Worm (Caenorhabditis elegans): ENCODE data around the gene cyy-1.

cyy-1 gene

ce11 chrIII:8389539-8389938 lies 16.1 kb upstream of the cyy-1 start, which contains the start of gene ZK353.4:
Gene ZK353.4 (minus strand): TSS chrIII:8389639.
- TF ChIP-seq hlh-6 (tag; optimal IDR thresholded peaks at IDR 0.05) (no peak), pha-4 (tag; optimal IDR thresholded peaks at IDR 0.05) (no peak), ceh-48 (tag; optimal IDR thresholded peaks at IDR 0.05) (no peak)

- TF ChIP-seq hlh-8 (tag; optimal IDR thresholded peaks at IDR 0.05) (no peak), unc-42 (tag; optimal IDR thresholded peaks at IDR 0.05) (peak; percentile 81), lin-11 (tag; optimal IDR thresholded peaks at IDR 0.05) (no peak), ceh-30 (tag; optimal IDR thresholded peaks at IDR 0.05) (no peak)
Observed at ce11 chrIII:8392307-8392706, 13.4 kb upstream of the cyy-1 start.

DNA sequence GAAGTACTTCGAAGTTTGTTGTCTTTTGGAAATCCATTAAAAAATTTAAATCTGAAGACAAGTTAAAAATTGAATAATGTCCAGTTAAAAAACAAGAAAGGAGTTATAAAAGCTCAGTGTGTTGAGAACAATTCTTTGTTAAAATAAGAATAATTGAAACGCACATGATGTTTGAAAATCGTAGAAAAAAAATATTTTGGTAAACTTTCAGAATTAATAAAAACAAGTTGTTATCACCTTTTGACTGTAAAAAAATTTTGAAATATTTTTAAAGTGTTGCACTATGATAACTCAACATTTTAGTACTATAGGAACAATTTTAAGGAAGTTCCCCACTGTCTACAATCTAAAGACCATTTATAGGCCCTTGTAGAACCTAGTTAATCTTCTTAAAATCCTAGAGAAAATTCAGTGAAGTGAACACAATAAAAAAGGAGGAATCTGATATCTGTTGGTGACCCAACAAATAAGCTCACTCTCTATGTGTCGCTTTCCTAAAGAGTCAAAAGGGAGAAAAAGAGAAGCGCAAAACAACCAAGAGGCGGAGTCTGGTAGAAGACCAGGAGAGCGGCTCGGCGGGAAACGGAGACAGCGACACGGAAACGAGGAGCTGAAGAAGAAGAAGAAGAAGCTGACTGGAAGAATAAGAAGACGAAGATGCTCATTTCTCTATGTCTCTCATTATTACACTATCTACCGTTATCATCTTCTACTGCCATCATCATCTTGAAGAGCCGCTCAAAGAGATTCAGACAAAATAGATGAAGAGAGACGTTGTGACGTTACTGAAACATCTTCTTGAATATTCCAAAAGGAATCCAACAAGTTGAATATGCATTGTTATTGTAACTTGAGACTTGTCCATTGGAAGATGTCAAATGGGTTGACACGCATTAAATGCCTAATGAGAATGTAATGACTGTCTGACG lies 11.0 kb upstream of the cyy-1 start, which contains the start of gene ZK353.10:
TSS of gene ZK353.10 (minus strand) at position 51 of the 929 bp plus-strand sequence.
- no peak for TF ChIP-seq rnt-1 (tag; optimal IDR thresholded peaks at IDR 0.05)
- no peak for TF ChIP-seq C38D4.7 (GFP tag; optimal IDR thresholded peaks at IDR 0.05)
- TF ChIP-seq pag-3 (tag; optimal IDR thresholded peaks at IDR 0.05; ENCODE audit: borderline replicate concordance), result no peak
- no peak for TF ChIP-seq eyg-1 (tag; optimal IDR thresholded peaks at IDR 0.05)

ce11 chrIII:8395685-8396084 lies 10.0 kb upstream of the cyy-1 start, which contains the start of gene ZK353.3:
Gene ZK353.3 (plus strand): TSS chrIII:8395985.
- TF ChIP-seq che-1 (tag; optimal IDR thresholded peaks at IDR 0.05) (no peak), pax-1 (tag; optimal IDR thresholded peaks at IDR 0.05) (no peak), pros-1 (tag; optimal IDR thresholded peaks at IDR 0.05) (no peak), sox-2 (GFP tag; IDR thresholded peaks at IDR 0.05) (no peak), ceh-34 (tag; optimal IDR thresholded peaks at IDR 0.05) (no peak), gmeb-2 (tag; optimal IDR thresholded peaks at IDR 0.05) (no peak), nhr-232 (tag; optimal IDR thresholded peaks at IDR 0.05) (no peak), K09A11.1 (tag; optimal IDR thresholded peaks at IDR 0.05; ENCODE audit: insufficient read depth) (no peak), ceh-30 (tag; optimal IDR thresholded peaks at IDR 0.05) (no peak), sox-4 (tag; optimal IDR thresholded peaks at IDR 0.05) (no peak), ztf-16 (tag; optimal IDR thresholded peaks at IDR 0.05) (no peak)

ce11 chrIII:8398411-8398810 lies 7.3 kb upstream of the cyy-1 start, which contains the start of gene ZK353.2:
Gene ZK353.2 (plus strand): TSS chrIII:8398711.
- TF ChIP-seq hlh-8 (tag; optimal IDR thresholded peaks at IDR 0.05) (no peak), mec-3 (tag; optimal IDR thresholded peaks at IDR 0.05; ENCODE audit: borderline replicate concordance) (no peak), ceh-34 (tag; optimal IDR thresholded peaks at IDR 0.05) (no peak), unc-55 (GFP tag; optimal IDR thresholded peaks at IDR 0.05) (no peak), rnt-1 (tag; optimal IDR thresholded peaks at IDR 0.05) (no peak), pha-4 (tag; optimal IDR thresholded peaks at IDR 0.05) (no peak), ahr-1 (tag; optimal IDR thresholded peaks at IDR 0.05) (no peak), ceh-24 (tag; optimal IDR thresholded peaks at IDR 0.05) (no peak), lim-6 (tag; optimal IDR thresholded peaks at IDR 0.05) (no peak), T23F11.4 (GFP tag; optimal IDR thresholded peaks at IDR 0.05) (no peak), elt-2 (tag; optimal IDR thresholded peaks at IDR 0.05) (no peak), ceh-9 (tag; optimal IDR thresholded peaks at IDR 0.05) (no peak), ceh-6 (GFP tag; optimal IDR thresholded peaks at IDR 0.05) (no peak), odd-2 (tag; optimal IDR thresholded peaks at IDR 0.05) (no peak)

Measured in whole organism, late embryonic.